Fruit fly (Drosophila melanogaster): ENCODE results near the gene Mi-2.

DNA sequence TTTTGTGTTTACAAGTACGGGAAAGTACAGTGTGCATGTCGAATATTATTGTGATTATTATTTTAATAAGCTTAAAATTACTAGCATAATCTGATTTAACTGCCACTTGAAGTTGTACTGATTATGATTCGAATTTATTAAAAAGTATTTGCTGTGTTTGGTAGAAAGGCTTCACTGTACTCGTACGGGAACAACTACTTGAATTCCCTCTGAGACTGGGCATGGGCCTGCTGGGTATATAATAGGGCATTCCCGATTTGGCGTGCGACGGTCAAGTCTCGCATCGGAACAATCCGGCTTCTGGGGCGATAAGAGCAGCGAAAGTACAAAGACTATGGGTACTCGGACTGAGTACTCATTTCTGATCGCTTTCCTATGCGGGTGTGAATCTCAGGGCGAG is 40.3 kb downstream of the Mi-2 start:
- TF ChIP-seq CrebA (GFP tag; optimal IDR thresholded peaks at IDR 0.05; ENCODE audit: borderline replicate concordance) (no peak), rgr (GFP tag; optimal IDR thresholded peaks at IDR 0.05) (peak; percentile 36), foxo (GFP tag; optimal IDR thresholded peaks at IDR 0.05) (peak in 1 of 2 experiments; percentile 48)

Measured in whole organism, wandering third instar larva.